Worm (Caenorhabditis elegans): ENCODE results near the gene lurp-3.
"Not testable (repeated sequence)": the region's sequence is repeated elsewhere in the genome, so short reads cannot be mapped to it uniquely, and the experiment has no call there.

Gene lurp-3

DNA sequence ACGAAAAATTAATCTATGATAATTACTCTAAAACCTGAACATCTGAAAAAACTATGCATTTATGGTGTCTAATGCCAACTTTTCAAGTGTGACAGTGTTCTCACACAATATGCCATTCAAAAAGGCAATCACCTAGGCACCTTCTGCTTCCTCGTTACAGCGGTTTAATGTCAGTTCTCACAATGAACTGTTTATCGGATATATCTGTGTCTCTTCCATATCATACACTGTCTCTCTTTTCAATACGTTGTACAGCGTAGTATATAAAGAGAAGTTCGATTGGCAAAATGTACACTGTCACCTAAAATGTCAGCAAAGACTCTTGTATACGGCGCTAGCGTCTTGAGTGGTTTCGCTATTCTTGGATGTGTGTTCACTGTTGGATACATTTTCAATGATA, 13.9 kb upstream of the lurp-3 start, which contains the start of gene col-162:
col-162 (plus strand) TSS at position 301 of the 400 bp plus-strand sequence.
- no peak for TF ChIP-seq ama-1 (optimal IDR thresholded peaks at IDR 0.05)
- no peak for TF ChIP-seq aly-1 (tag; optimal IDR thresholded peaks at IDR 0.05)
- no peak for TF ChIP-seq flt-1 (GFP tag; IDR thresholded peaks at IDR 0.05)
- no peak for TF ChIP-seq tbx-37 (GFP tag; conservative IDR thresholded peaks at IDR 0.05)
- no peak for TF ChIP-seq hmbx-1 (tag; optimal IDR thresholded peaks at IDR 0.05)
- no peak for TF ChIP-seq sea-1 (GFP tag; conservative IDR thresholded peaks at IDR 0.05)
- TF ChIP-seq ets-7 (tag; optimal IDR thresholded peaks at IDR 0.05) = no peak
- no peak for TF ChIP-seq B0310.2 (tag; optimal IDR thresholded peaks at IDR 0.05)
- TF ChIP-seq ceh-36 (tag; optimal IDR thresholded peaks at IDR 0.05) = no peak
- TF ChIP-seq ceh-13 (GFP tag; optimal IDR thresholded peaks at IDR 0.05) = no peak
- no peak for TF ChIP-seq tbx-11 (GFP tag; IDR thresholded peaks at IDR 0.05)
- TF ChIP-seq tra-4 (tag; optimal IDR thresholded peaks at IDR 0.05) = no peak

DNA sequence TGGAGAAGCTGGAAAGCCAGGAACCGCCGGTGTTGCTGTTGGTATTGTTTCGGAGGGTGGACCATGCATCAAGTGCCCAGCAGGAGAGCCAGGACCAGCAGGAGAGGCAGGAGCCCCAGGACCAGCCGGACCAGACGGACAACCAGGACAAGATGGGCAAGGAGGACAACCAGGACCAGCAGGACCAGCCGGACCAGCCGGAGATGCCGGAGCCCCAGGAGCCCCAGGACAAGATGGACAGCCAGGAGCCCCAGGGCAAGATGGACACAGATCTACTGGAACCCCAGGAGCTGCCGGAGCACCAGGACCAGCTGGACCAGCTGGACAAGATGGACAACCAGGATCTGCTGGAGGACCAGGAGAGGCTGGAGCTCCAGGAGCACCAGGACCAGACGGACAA, 12.7 kb upstream of the lurp-3 start:
- TF ChIP-seq hmbx-1 (tag; optimal IDR thresholded peaks at IDR 0.05) = no peak

DNA sequence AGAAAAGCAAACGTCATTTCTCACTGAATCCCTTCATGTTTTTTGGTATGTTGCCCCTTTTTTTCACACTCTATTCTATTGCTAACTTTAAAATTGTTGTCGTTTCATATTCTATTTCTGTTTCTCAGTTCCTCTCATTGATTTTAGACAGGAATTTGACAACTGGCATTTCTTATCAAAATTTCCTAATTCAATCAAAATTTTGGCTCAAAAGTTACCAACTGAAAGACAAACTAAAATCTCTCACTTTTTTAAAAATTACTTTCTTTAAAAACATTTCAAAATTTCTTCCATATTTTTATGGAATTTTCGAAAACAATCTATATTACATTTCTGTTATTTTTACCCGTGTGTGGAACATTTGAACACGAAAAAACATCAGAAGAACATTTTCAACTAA, 12.0 kb upstream of the lurp-3 start, which contains the start of gene Y2H9A.6:
Y2H9A.6 (plus strand) TSS at position 301 of the 400 bp plus-strand sequence.
- TF ChIP-seq tbx-37 (GFP tag; conservative IDR thresholded peaks at IDR 0.05); B0310.2 (tag; optimal IDR thresholded peaks at IDR 0.05); ama-1 (optimal IDR thresholded peaks at IDR 0.05): not testable (repeated sequence)

DNA sequence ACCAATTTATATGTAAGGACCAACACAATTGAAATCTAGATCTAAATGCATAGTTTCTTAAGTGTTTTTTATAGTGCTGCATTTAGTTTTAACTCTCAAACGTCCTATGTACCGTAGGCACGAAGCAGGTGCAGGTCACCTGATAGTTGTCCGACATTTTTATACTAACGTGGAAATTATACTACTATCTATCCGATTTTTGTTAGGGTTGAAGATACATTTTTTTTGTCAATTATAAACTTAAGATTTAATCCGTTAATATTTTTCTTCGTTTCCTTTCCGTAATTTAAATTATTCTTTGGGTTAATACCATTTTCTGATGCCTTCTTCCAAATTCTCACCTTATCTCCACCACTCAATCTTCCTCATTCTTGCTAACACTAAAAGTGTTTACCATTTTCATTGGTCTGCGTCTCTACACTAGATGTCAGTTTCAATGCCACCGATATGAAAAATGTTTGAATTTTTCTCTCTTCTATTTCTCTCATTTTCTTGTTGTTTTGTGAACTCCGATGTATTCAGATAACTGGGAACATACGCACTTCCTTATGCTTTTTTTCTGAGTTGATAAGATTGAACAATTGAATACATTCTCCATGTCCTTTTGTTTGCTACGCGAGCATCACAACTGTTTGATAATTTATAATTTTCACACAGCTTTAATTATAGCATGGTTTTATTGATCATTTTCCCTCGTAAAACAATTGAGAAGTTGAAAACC, 10.2 kb upstream of the lurp-3 start, which contains the start of gene Y2H9A.4:
Y2H9A.4 (plus strand) TSS at position 671 of the 721 bp plus-strand sequence.
- TF ChIP-seq ets-7 (tag; optimal IDR thresholded peaks at IDR 0.05) (no peak), ceh-36 (tag; optimal IDR thresholded peaks at IDR 0.05) (no peak), tra-4 (tag; optimal IDR thresholded peaks at IDR 0.05) (no peak)

DNA sequence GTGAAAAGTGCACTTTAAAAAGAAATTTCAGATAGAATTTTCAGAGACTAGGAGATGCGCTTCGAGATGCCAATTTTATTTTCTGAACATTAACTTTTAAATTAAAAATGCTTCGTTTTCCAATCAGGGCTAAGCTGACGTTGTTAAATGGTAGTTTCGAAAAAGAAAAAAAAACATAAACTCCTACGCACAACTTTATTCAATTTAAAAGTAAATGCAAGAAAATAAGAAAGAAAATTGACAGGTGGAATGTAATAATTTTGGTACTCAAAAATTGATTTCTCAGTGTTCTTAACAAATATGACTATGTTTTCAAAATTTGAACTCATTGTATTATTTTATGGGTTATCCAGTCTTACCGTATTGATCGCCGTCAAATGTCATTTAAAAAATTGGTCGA, 2.2 kb upstream of the lurp-3 start, which contains the start of gene lurp-2:
lurp-2 (plus strand) TSS at position 301 of the 400 bp plus-strand sequence.
- TF ChIP-seq sea-1 (GFP tag; conservative IDR thresholded peaks at IDR 0.05) (no peak), ets-7 (tag; optimal IDR thresholded peaks at IDR 0.05) (no peak), ceh-36 (tag; optimal IDR thresholded peaks at IDR 0.05) (no peak), hmg-4 (GFP tag; optimal IDR thresholded peaks at IDR 0.05) (no peak), ceh-13 (GFP tag; optimal IDR thresholded peaks at IDR 0.05) (no peak), hmbx-1 (tag; optimal IDR thresholded peaks at IDR 0.05) (no peak), ama-1 (optimal IDR thresholded peaks at IDR 0.05) (no peak), aly-1 (tag; optimal IDR thresholded peaks at IDR 0.05) (no peak), flt-1 (GFP tag; IDR thresholded peaks at IDR 0.05) (no peak), hnd-1 (tag; optimal IDR thresholded peaks at IDR 0.05) (no peak), F13C5.2 (tag; optimal IDR thresholded peaks at IDR 0.05) (no peak), tbx-11 (GFP tag; IDR thresholded peaks at IDR 0.05) (no peak), scrt-1 (GFP tag; IDR thresholded peaks at IDR 0.05) (no peak), B0310.2 (tag; optimal IDR thresholded peaks at IDR 0.05) (no peak), tra-4 (tag; optimal IDR thresholded peaks at IDR 0.05) (no peak)

DNA sequence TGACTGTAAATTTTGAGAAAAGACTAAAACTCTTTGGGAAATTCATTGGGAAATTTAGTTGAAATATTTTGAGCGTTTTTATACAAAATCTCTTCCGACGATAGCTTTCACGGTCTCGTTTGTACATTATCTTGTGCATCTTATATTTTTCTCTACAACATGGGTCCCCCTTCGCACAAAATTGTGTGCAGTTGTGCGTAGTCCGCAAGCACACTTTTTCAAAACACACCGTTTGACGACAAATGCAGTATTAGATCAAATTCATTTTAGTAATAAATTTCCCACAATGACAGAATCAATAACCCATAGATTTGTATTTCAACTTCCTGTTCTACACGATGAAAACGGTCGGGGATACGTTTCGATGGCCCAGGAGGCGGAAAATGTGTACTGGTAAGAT, 2.3 kb downstream of the lurp-3 start, which contains the start of gene F25H9.2:
F25H9.2 (plus strand) TSS at position 226 of the 400 bp plus-strand sequence.
- no peak for TF ChIP-seq tbx-37 (GFP tag; conservative IDR thresholded peaks at IDR 0.05)
- TF ChIP-seq hmbx-1 (tag; optimal IDR thresholded peaks at IDR 0.05) = no peak
- TF ChIP-seq flt-1 (GFP tag; IDR thresholded peaks at IDR 0.05) = no peak
- TF ChIP-seq sea-1 (GFP tag; conservative IDR thresholded peaks at IDR 0.05) = no peak
- no peak for TF ChIP-seq F13C5.2 (tag; optimal IDR thresholded peaks at IDR 0.05)
- no peak for TF ChIP-seq aly-1 (tag; optimal IDR thresholded peaks at IDR 0.05)
- TF ChIP-seq tbx-11 (GFP tag; IDR thresholded peaks at IDR 0.05) = no peak
- TF ChIP-seq pes-1 (GFP tag; IDR thresholded peaks at IDR 0.05) = no peak
- no peak for TF ChIP-seq ets-7 (tag; optimal IDR thresholded peaks at IDR 0.05)
- TF ChIP-seq tra-4 (tag; optimal IDR thresholded peaks at IDR 0.05) = no peak
- no peak for TF ChIP-seq scrt-1 (GFP tag; IDR thresholded peaks at IDR 0.05)
- TF ChIP-seq ama-1 (optimal IDR thresholded peaks at IDR 0.05) = no peak
- TF ChIP-seq B0310.2 (tag; optimal IDR thresholded peaks at IDR 0.05) = no peak
- no peak for TF ChIP-seq ceh-13 (GFP tag; optimal IDR thresholded peaks at IDR 0.05)
- no peak for TF ChIP-seq ceh-36 (tag; optimal IDR thresholded peaks at IDR 0.05)
- TF ChIP-seq hmg-4 (GFP tag; optimal IDR thresholded peaks at IDR 0.05) = no peak
- no peak for TF ChIP-seq hnd-1 (tag; optimal IDR thresholded peaks at IDR 0.05)

DNA sequence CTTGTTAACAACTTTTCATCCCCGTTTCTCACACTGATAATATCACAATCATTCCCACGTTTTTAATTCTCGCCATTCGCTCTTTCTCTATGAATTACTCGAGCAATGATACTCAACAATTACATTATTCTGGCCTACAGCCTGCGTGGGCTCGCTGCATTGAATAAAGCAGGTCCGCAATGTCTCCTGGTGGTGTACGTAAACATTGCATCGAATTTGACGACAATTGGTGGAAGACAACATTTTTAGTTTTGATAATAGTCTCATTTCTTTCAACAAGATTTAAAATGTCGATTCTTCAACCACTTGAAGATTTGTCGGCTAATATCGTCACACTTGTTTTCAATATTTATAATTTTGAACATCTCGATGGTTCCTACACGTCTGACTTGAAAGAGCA, 3.8 kb downstream of the lurp-3 start, which contains the start of gene bath-39:
bath-39 (plus strand) TSS at position 137 of the 400 bp plus-strand sequence.
- TF ChIP-seq F13C5.2 (tag; optimal IDR thresholded peaks at IDR 0.05) (peak; percentile 30), sea-1 (GFP tag; conservative IDR thresholded peaks at IDR 0.05) (no peak)

DNA sequence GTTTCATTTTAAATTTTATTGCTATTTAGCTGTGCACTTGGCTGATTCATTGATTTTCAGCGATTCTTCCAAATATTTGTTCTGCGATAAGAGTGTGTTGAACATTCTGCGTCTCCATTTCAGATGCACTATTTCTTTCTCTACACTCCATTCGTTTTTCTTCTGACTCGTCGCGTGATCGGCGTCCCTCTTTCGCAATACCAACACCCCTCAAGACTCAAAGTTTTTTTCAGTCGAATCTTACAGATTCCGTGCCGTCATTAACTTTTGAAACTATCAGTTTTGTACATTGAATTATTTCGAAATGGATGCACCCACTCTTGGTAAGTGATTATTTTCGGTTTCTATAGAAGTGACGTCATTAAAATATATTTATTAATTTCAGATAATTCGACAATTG, 7.4 kb downstream of the lurp-3 start, which contains the start of gene frm-10:
frm-10 (plus strand) TSS at position 234 of the 400 bp plus-strand sequence.
- TF ChIP-seq ama-1 (optimal IDR thresholded peaks at IDR 0.05) (no peak), B0310.2 (tag; optimal IDR thresholded peaks at IDR 0.05) (no peak), hmg-4 (GFP tag; optimal IDR thresholded peaks at IDR 0.05) (no peak), tbx-37 (GFP tag; conservative IDR thresholded peaks at IDR 0.05) (no peak), hnd-1 (tag; optimal IDR thresholded peaks at IDR 0.05) (no peak), hmbx-1 (tag; optimal IDR thresholded peaks at IDR 0.05) (no peak), sea-1 (GFP tag; conservative IDR thresholded peaks at IDR 0.05) (no peak), F13C5.2 (tag; optimal IDR thresholded peaks at IDR 0.05) (no peak), scrt-1 (GFP tag; IDR thresholded peaks at IDR 0.05) (no peak), pes-1 (GFP tag; IDR thresholded peaks at IDR 0.05) (no peak), aly-1 (tag; optimal IDR thresholded peaks at IDR 0.05) (no peak), flt-1 (GFP tag; IDR thresholded peaks at IDR 0.05) (no peak), tbx-11 (GFP tag; IDR thresholded peaks at IDR 0.05) (no peak), tra-4 (tag; optimal IDR thresholded peaks at IDR 0.05) (no peak), ceh-13 (GFP tag; optimal IDR thresholded peaks at IDR 0.05) (no peak), ets-7 (tag; optimal IDR thresholded peaks at IDR 0.05) (no peak)

Measured in whole organism, early embryonic.